Fruit fly (Drosophila melanogaster) whole organism, embryonic: ENCODE results near the gene alphaTub84B.

Source experiments
- Bteb2 ChIP-seq: fragments of 200-800 bp; sonication (Bioruptor generic); optimal IDR thresholded peaks from 2 replicates; lab custom pipeline; 2016; ENCODE audit warnings: missing biosample characterization, missing genetic modification characterization
- CG1024 ChIP-seq: fragments of 200-800 bp; sonication (Bioruptor generic); IDR thresholded peaks from 2 replicates; pipeline ENCODE4 v1.3.6; 2022; ENCODE audit warnings: missing biosample characterization, missing genetic modification characterization
- CG10274 ChIP-seq: fragments of 200-800 bp; sonication (Bioruptor generic); optimal IDR thresholded peaks from 3 replicates; lab custom pipeline; 2017; ENCODE audit warnings: missing biosample characterization, mild to moderate bottlenecking, missing genetic modification characterization
- CG10321 ChIP-seq: fragments of 200-800 bp; sonication (Bioruptor generic); IDR thresholded peaks from 2 replicates; pipeline ENCODE4 v1.3.6; 2022; ENCODE audit warnings: missing biosample characterization, missing genetic modification characterization
- CG10366 ChIP-seq: fragments of 200-800 bp; sonication (Bioruptor generic); IDR thresholded peaks from 2 replicates; pipeline ENCODE4 v1.3.6; 2022; ENCODE audit warnings: missing biosample characterization, missing genetic modification characterization
- CG10431 ChIP-seq: fragments of 200-800 bp; sonication (Bioruptor generic); optimal IDR thresholded peaks from 3 replicates; lab custom pipeline; 2018; ENCODE audit warnings: missing biosample characterization, mild to moderate bottlenecking, missing genetic modification characterization
- CG10565 ChIP-seq: fragments of 200-800 bp; sonication (Bioruptor generic); optimal IDR thresholded peaks from 3 replicates; lab custom pipeline; 2016; ENCODE audit warnings: missing biosample characterization, mild to moderate bottlenecking, missing genetic modification characterization
- CG10979 ChIP-seq: fragments of 200-800 bp; sonication (Bioruptor generic); optimal IDR thresholded peaks from 2 replicates; lab custom pipeline; 2018; ENCODE audit warnings: missing biosample characterization, mild to moderate bottlenecking, missing genetic modification characterization, moderate library complexity
- CG11093 ChIP-seq: fragments of 200-800 bp; sonication (Bioruptor generic); IDR thresholded peaks from 3 replicates; pipeline ENCODE4 v1.3.6; 2022; ENCODE audit warnings: missing biosample characterization, missing genetic modification characterization
- CG11398 ChIP-seq: fragments of 200-800 bp; sonication (Bioruptor generic); optimal IDR thresholded peaks from 2 replicates; lab custom pipeline; 2016; ENCODE audit warnings: missing biosample characterization, missing genetic modification characterization
- CG11560 ChIP-seq: fragments of 200-800 bp; sonication (Bioruptor generic); IDR thresholded peaks from 3 replicates; pipeline ENCODE4 v1.3.6; 2022; ENCODE audit warnings: missing biosample characterization, missing genetic modification characterization
- CG1233 ChIP-seq: fragments of 200-800 bp; sonication (Bioruptor generic); optimal IDR thresholded peaks from 4 replicates; lab custom pipeline; 2018; ENCODE audit warnings: missing biosample characterization, mild to moderate bottlenecking, missing genetic modification characterization
- CG12659 ChIP-seq: fragments of 200-800 bp; sonication (Bioruptor generic); optimal IDR thresholded peaks from 3 replicates; lab custom pipeline; 2017; ENCODE audit warnings: mild to moderate bottlenecking, missing biosample characterization, missing genetic modification reagents, missing genetic modification characterization
- CG12744 ChIP-seq: fragments of 200-800 bp; sonication (Bioruptor generic); optimal IDR thresholded peaks from 2 replicates; lab custom pipeline; 2016; ENCODE audit warnings: missing biosample characterization, missing genetic modification characterization
- CG13296 ChIP-seq: fragments of 200-800 bp; sonication (Bioruptor generic); optimal IDR thresholded peaks from 3 replicates; lab custom pipeline; 2018; ENCODE audit warnings: missing biosample characterization, mild to moderate bottlenecking, missing genetic modification characterization
- CG14860 ChIP-seq: fragments of 200-800 bp; sonication (Bioruptor generic); IDR thresholded peaks from 3 replicates; pipeline ENCODE4 v1.3.6; 2022; ENCODE audit warnings: missing biosample characterization, missing genetic modification characterization; ENCODE audit not compliant: partially characterized antibody
- CG16815 ChIP-seq: fragments of 200-800 bp; sonication (Bioruptor generic); optimal IDR thresholded peaks from 3 replicates; lab custom pipeline; 2017; ENCODE audit warnings: missing biosample characterization, mild to moderate bottlenecking, missing genetic modification characterization
- CG17802 ChIP-seq: fragments of 200-800 bp; sonication (Bioruptor generic); optimal IDR thresholded peaks from 2 replicates; lab custom pipeline; 2018; ENCODE audit warnings: missing biosample characterization, mild to moderate bottlenecking, missing genetic modification characterization, moderate library complexity
- CG34376 ChIP-seq: fragments of 200-800 bp; sonication (Bioruptor generic); optimal IDR thresholded peaks from 2 replicates; lab custom pipeline; 2018; ENCODE audit warnings: missing biosample characterization, mild to moderate bottlenecking, missing genetic modification characterization
- CG43689 ChIP-seq: fragments of 200-800 bp; sonication (Bioruptor generic); IDR thresholded peaks from 2 replicates; pipeline ENCODE4 v1.3.6; 2022; ENCODE audit warnings: missing biosample characterization, missing genetic modification characterization
- CG4617 ChIP-seq: fragments of 200-800 bp; sonication (Bioruptor generic); optimal IDR thresholded peaks from 3 replicates; lab custom pipeline; 2016; ENCODE audit warnings: missing biosample characterization, missing genetic modification characterization, borderline replicate concordance
- CG5245 ChIP-seq: fragments of 200-800 bp; sonication (Bioruptor generic); optimal IDR thresholded peaks from 3 replicates; lab custom pipeline; 2016; ENCODE audit warnings: missing biosample characterization, missing genetic modification characterization
- CG6813 ChIP-seq: fragments of 200-800 bp; sonication (Bioruptor generic); optimal IDR thresholded peaks from 2 replicates; lab custom pipeline; 2017; ENCODE audit warnings: missing biosample characterization, missing genetic modification characterization, mild to moderate bottlenecking, moderate library complexity, missing genetic modification reagents
- CG8478 ChIP-seq: fragments of >200 bp; optimal IDR thresholded peaks from 2 replicates; lab custom pipeline; 2018
- CG9727 ChIP-seq: fragments of 200-800 bp; sonication (Bioruptor generic); optimal IDR thresholded peaks from 3 replicates; lab custom pipeline; 2017; ENCODE audit warnings: missing biosample characterization, mild to moderate bottlenecking, missing genetic modification characterization
- CG9797 ChIP-seq: fragments of 200-800 bp; sonication (Bioruptor generic); optimal IDR thresholded peaks from 3 replicates; lab custom pipeline; 2018; ENCODE audit warnings: missing biosample characterization, mild to moderate bottlenecking, missing genetic modification characterization
- Camta ChIP-seq: fragments of 200-800 bp; sonication (Bioruptor generic); optimal IDR thresholded peaks from 2 replicates; lab custom pipeline; 2016; ENCODE audit warnings: missing biosample characterization, missing genetic modification characterization
- Dad ChIP-seq: fragments of 200-800 bp; sonication (Bioruptor generic); optimal IDR thresholded peaks from 3 replicates; lab custom pipeline; 2016; ENCODE audit warnings: missing biosample characterization, missing genetic modification characterization
- Dip2 ChIP-seq: fragments of 200-800 bp; sonication (Bioruptor generic); IDR thresholded peaks from 2 replicates; pipeline ENCODE4 v1.3.6; 2022; ENCODE audit warnings: missing biosample characterization, missing genetic modification characterization
- Doc2 ChIP-seq: fragments of 200-800 bp; sonication (Bioruptor generic); IDR thresholded peaks from 2 replicates; pipeline ENCODE4 v1.3.6; 2022; ENCODE audit warnings: missing biosample characterization, missing genetic modification characterization
- Doc3 ChIP-seq: fragments of 200-800 bp; sonication (Bioruptor generic); IDR thresholded peaks from 3 replicates; pipeline ENCODE4 v1.3.6; 2022; ENCODE audit warnings: missing biosample characterization, missing genetic modification characterization; ENCODE audit not compliant: partially characterized antibody
- ERR ChIP-seq: fragments of 200-800 bp; sonication (Bioruptor generic); optimal IDR thresholded peaks from 2 replicates; lab custom pipeline; 2016; ENCODE audit warnings: missing biosample characterization, missing genetic modification characterization
- H15 ChIP-seq: fragments of 200-800 bp; sonication (Bioruptor generic); IDR thresholded peaks from 3 replicates; pipeline ENCODE4 v1.3.6; 2022; ENCODE audit warnings: missing biosample characterization, missing genetic modification characterization
- Mad ChIP-seq: fragments of 200-800 bp; sonication (Bioruptor generic); optimal IDR thresholded peaks from 2 replicates; lab custom pipeline; 2016; ENCODE audit warnings: missing biosample characterization, missing genetic modification characterization
- Mes4 ChIP-seq: fragments of 200-800 bp; sonication (Bioruptor generic); optimal IDR thresholded peaks from 2 replicates; lab custom pipeline; 2016; ENCODE audit warnings: missing biosample characterization, missing genetic modification characterization
- Poxn ChIP-seq: fragments of 200-800 bp; sonication (Bioruptor generic); IDR thresholded peaks from 2 replicates; pipeline ENCODE4 v1.3.6; 2022; ENCODE audit warnings: missing biosample characterization, missing genetic modification characterization
- Rfx ChIP-seq: fragments of 200-800 bp; sonication (Bioruptor generic); IDR thresholded peaks from 2 replicates; pipeline ENCODE4 v1.3.6; 2022; ENCODE audit warnings: missing biosample characterization, missing genetic modification characterization
- Tbp ChIP-seq: fragments of >200 bp; optimal IDR thresholded peaks from 2 replicates; lab custom pipeline; 2018; ENCODE audit warnings: missing biosample characterization, missing genetic modification characterization
- aop ChIP-seq: fragments of 200-800 bp; sonication (Bioruptor generic); IDR thresholded peaks from 2 replicates; pipeline ENCODE4 v1.3.6; 2022; ENCODE audit warnings: missing biosample characterization, missing genetic modification characterization
- esg ChIP-seq: fragments of 200-800 bp; sonication (Bioruptor generic); conservative IDR thresholded peaks from 2 replicates; pipeline ENCODE4 v1.3.6; 2022; ENCODE audit warnings: missing biosample characterization, missing genetic modification characterization
- gce ChIP-seq: fragments of 200-800 bp; sonication (Bioruptor generic); IDR thresholded peaks from 3 replicates; pipeline ENCODE4 v1.3.6; 2022; ENCODE audit warnings: missing biosample characterization, missing genetic modification characterization
- gcm ChIP-seq: fragments of 200-800 bp; sonication (Bioruptor generic); optimal IDR thresholded peaks from 2 replicates; lab custom pipeline; 2019; ENCODE audit warnings: missing biosample characterization, mild to moderate bottlenecking, missing genetic modification characterization, moderate library complexity
- gcm2 ChIP-seq: fragments of 200-800 bp; sonication (Bioruptor generic); optimal IDR thresholded peaks from 2 replicates; lab custom pipeline; 2016; ENCODE audit warnings: missing biosample characterization, missing genetic modification characterization
- gt ChIP-seq: fragments of 200-800 bp; sonication (Bioruptor generic); IDR thresholded peaks from 2 replicates; pipeline ENCODE4 v1.3.6; 2022; ENCODE audit warnings: missing biosample characterization, missing genetic modification characterization
- hth ChIP-seq: fragments of >200 bp; optimal IDR thresholded peaks from 2 replicates; lab custom pipeline; 2017; ENCODE audit warnings: inconsistent platforms
- repo ChIP-seq: fragments of 200-800 bp; sonication (Bioruptor generic); optimal IDR thresholded peaks from 2 replicates; lab custom pipeline; 2016; ENCODE audit warnings: missing biosample characterization, missing genetic modification characterization
- sd ChIP-seq: fragments of 200-800 bp; sonication (Bioruptor generic); optimal IDR thresholded peaks from 3 replicates; lab custom pipeline; 2018; ENCODE audit warnings: missing biosample characterization, mild to moderate bottlenecking, missing genetic modification characterization, moderate library complexity
- shn ChIP-seq: fragments of 200-800 bp; sonication (Bioruptor generic); optimal IDR thresholded peaks from 3 replicates; lab custom pipeline; 2016; ENCODE audit warnings: missing biosample characterization, missing genetic modification characterization
- tll ChIP-seq, 2 experiments: fragments of 200-800 bp in 1 of 2; fragments of >200 bp in 1 of 2; sonication (Bioruptor generic) in 1 of 2; optimal IDR thresholded peaks; 2 replicates each; lab custom pipeline; 2017 to 2019; ENCODE audit warnings: missing biosample characterization in 2 of 2, missing genetic modification characterization in 2 of 2, mild to moderate bottlenecking in 1 of 2, moderate library complexity in 1 of 2
- unc-4 ChIP-seq: fragments of 200-800 bp; sonication (Bioruptor generic); IDR thresholded peaks from 2 replicates; pipeline ENCODE4 v1.3.6; 2022; ENCODE audit warnings: missing biosample characterization, missing genetic modification characterization; ENCODE audit not compliant: partially characterized antibody
- wor ChIP-seq: fragments of 200-800 bp; sonication (Bioruptor generic); IDR thresholded peaks from 2 replicates; pipeline ENCODE4 v1.3.6; 2022; ENCODE audit warnings: missing biosample characterization, missing genetic modification characterization
- zfh1 ChIP-seq: fragments of 200-800 bp; sonication (Bioruptor generic); IDR thresholded peaks from 3 replicates; pipeline ENCODE4 v1.3.6; 2022; ENCODE audit warnings: missing biosample characterization, missing genetic modification characterization

The alphaTub84B gene

dm6 chr3R:7067092-7067491 is 19.3 kb upstream of the alphaTub84B start, which contains the start of the genes CG1105 and CG1965 (continued):
- TF ChIP-seq H15 (GFP tag; lab: Robert Waterston, UW) (peak; percentile 94), CG11093 (GFP tag; lab: Robert Waterston, UW) (peak; percentile 90), CG10565 (GFP tag; lab: Kevin White, UChicago) (peak; percentile 54), Rfx (GFP tag; lab: Robert Waterston, UW) (peak; percentile 97), zfh1 (GFP tag; lab: Robert Waterston, UW) (peak; percentile 95), unc-4 (GFP tag; lab: Robert Waterston, UW) (peak; percentile 99), wor (GFP tag; lab: Robert Waterston, UW) (peak; percentile 86), gcm2 (GFP tag; lab: Kevin White, UChicago) (peak; percentile 70), Camta (peak; percentile 88), aop (peak; percentile 73), hth (lab: Kevin White, UChicago) (no peak), Dip2 (GFP tag; lab: Robert Waterston, UW) (peak; percentile 37; the same call in 1 of the 2 replicates), repo (GFP tag; lab: Kevin White, UChicago) (peak; percentile 80), Bteb2 (GFP tag; lab: Kevin White, UChicago) (peak; percentile 92), CG8478 (lab: Kevin White, UChicago) (no peak), CG10274 (GFP tag; lab: Kevin White, UChicago) (peak; percentile 61), CG13296 (peak; percentile 69), CG34376 (peak; percentile 81), CG10321 (GFP tag; lab: Robert Waterston, UW) (peak; percentile 67), CG10366 (GFP tag; lab: Robert Waterston, UW) (peak; percentile 92), Mad (peak; percentile 97), CG1233 (GFP tag; lab: Kevin White, UChicago) (peak; percentile 85), tll (GFP tag; optimal IDR thresholded peaks at IDR 0.05; lab: Kevin White, UChicago) (peak; percentile 82 to 85), CG6813 (peak; percentile 53), Poxn (GFP tag; lab: Robert Waterston, UW) (peak; percentile 81), CG4617 (GFP tag; lab: Kevin White, UChicago) (peak; percentile 97), Mes4 (GFP tag; lab: Kevin White, UChicago) (peak; percentile 83), Tbp (GFP tag; lab: Kevin White, UChicago) (no peak), shn (peak; percentile 94), CG11398 (GFP tag; lab: Kevin White, UChicago) (peak; percentile 76), Doc3 (GFP tag; lab: Robert Waterston, UW) (peak; percentile 100), gce (0 out of 3 replicates have a peak, but pooled peaks have one; percentile 58), CG12744 (peak; percentile 90), CG10979 (peak; percentile 89), gt (GFP tag; lab: Robert Waterston, UW) (peak; percentile 87), CG12659 (GFP tag; lab: Kevin White, UChicago) (peak; percentile 96), CG14860 (GFP tag; lab: Robert Waterston, UW) (peak; percentile 99), CG43689 (peak; percentile 74), sd (peak; percentile 82), Doc2 (GFP tag; lab: Robert Waterston, UW) (peak; percentile 70; the same call in 1 of the 2 replicates), CG17802 (tag; lab: Kevin White, UChicago) (peak; percentile 62), CG11560 (tag; lab: Robert Waterston, UW) (peak; percentile 85), CG16815 (peak; percentile 91), CG9797 (GFP tag; lab: Kevin White, UChicago) (peak; percentile 94), CG10431 (GFP tag; lab: Kevin White, UChicago) (peak; percentile 61), esg (peak; percentile 92), gcm (GFP tag; lab: Kevin White, UChicago) (peak; percentile 85), Dad (GFP tag; lab: Kevin White, UChicago) (peak; percentile 92), ERR (GFP tag; lab: Kevin White, UChicago) (peak; percentile 80), CG5245 (GFP tag; lab: Kevin White, UChicago) (peak; percentile 89), CG9727 (peak; percentile 94), CG1024 (GFP tag; lab: Robert Waterston, UW) (peak; percentile 73)
